Worm (Caenorhabditis elegans) whole organism, late embryonic: Measurements from ENCODE around the gene math-15.
"Not testable (repeated sequence)": the region's sequence is repeated elsewhere in the genome, so short reads cannot be mapped to it uniquely, and the experiment has no call there.

Experiments used
- ama-1 ChIP-seq: fragments of 150-350 bp; optimal IDR thresholded peaks from 2 replicates; lab custom pipeline; 2014
- ceh-6 ChIP-seq: fragments of 200-800 bp; sonication (Bioruptor generic); optimal IDR thresholded peaks from 2 replicates; lab custom pipeline; 2018; ENCODE audit warnings: mild to moderate bottlenecking, missing genetic modification characterization, missing compliant biosample characterization
- elt-2 ChIP-seq: sonication (generic microtip); optimal IDR thresholded peaks from 2 replicates; lab custom pipeline; 2016; ENCODE audit warnings: missing genetic modification reagents, missing genetic modification characterization, missing compliant biosample characterization
- fkh-10 ChIP-seq: fragments of 150-350 bp; optimal IDR thresholded peaks from 2 replicates; lab custom pipeline; 2014; ENCODE audit warnings: missing biosample characterization, missing genetic modification reagents, missing genetic modification characterization
- fkh-6 ChIP-seq: sonication (generic microtip); optimal IDR thresholded peaks from 2 replicates; lab custom pipeline; 2016; ENCODE audit warnings: missing genetic modification characterization, missing compliant biosample characterization
- hlh-30 ChIP-seq: sonication (generic microtip); optimal IDR thresholded peaks from 2 replicates; lab custom pipeline; 2017; ENCODE audit warnings: antibody characterized with exemption, missing genetic modification characterization, missing compliant biosample characterization; ENCODE audit not compliant: insufficient read depth
- npax-4 ChIP-seq: sonication (generic microtip); optimal IDR thresholded peaks from 2 replicates; lab custom pipeline; 2016; ENCODE audit warnings: missing genetic modification characterization, missing compliant biosample characterization
- pha-4 ChIP-seq: fragments of 150-350 bp; optimal IDR thresholded peaks from 2 replicates; lab custom pipeline; 2018; ENCODE audit warnings: missing biosample characterization, missing genetic modification reagents, missing genetic modification characterization
- ref-2 ChIP-seq: sonication (generic microtip); optimal IDR thresholded peaks from 2 replicates; lab custom pipeline; 2016; ENCODE audit warnings: missing genetic modification characterization, missing compliant biosample characterization
- sdc-2 ChIP-seq: sonication (generic microtip); optimal IDR thresholded peaks from 2 replicates; lab custom pipeline; 2016; ENCODE audit warnings: missing genotype, missing genetic modification characterization, missing compliant biosample characterization
- ttx-3 ChIP-seq: sonication (generic microtip); optimal IDR thresholded peaks from 2 replicates; lab custom pipeline; 2016; ENCODE audit warnings: missing genetic modification reagents, missing genetic modification characterization, missing compliant biosample characterization
- ztf-16 ChIP-seq: sonication (generic microtip); optimal IDR thresholded peaks from 2 replicates; lab custom pipeline; 2017; ENCODE audit warnings: missing genetic modification characterization, missing compliant biosample characterization

ce11 chrII:1824329-1824728 lies 41.9 kb upstream of the math-15 start, which contains the start of gene math-41:
- TF ChIP-seq sdc-2 (tag; lab: Kevin White, UChicago); fkh-10; ama-1 (lab: Kevin White, UChicago); ref-2 (tag; lab: Kevin White, UChicago); npax-4 (tag; lab: Kevin White, UChicago); ztf-16 (tag; lab: Kevin White, UChicago); ttx-3 (tag; lab: Kevin White, UChicago); fkh-6 (tag; lab: Kevin White, UChicago); elt-2; pha-4 (tag; lab: Kevin White, UChicago); hlh-30 (tag; lab: Kevin White, UChicago); ceh-6: not testable (repeated sequence)
